Worm (Caenorhabditis elegans) whole organism, mixed stage, embryonic: ENCODE measurements around the gene K07C11.7.

Experiments used
- drap-1 ChIP-seq: fragments of 200-800 bp; sonication (Bioruptor generic); optimal IDR thresholded peaks from 3 replicates; lab custom pipeline; 2018; ENCODE audit warnings: mild to moderate bottlenecking, missing genetic modification characterization, missing compliant biosample characterization
- elt-3 ChIP-seq: fragments of 150-350 bp; optimal IDR thresholded peaks from 2 replicates; lab custom pipeline; 2014; ENCODE audit warnings: missing biosample characterization, missing genetic modification characterization
- snpc-4 ChIP-seq: fragments of 150-350 bp; optimal IDR thresholded peaks from 2 replicates; lab custom pipeline; 2014; ENCODE audit warnings: missing biosample characterization, missing genetic modification characterization
- unc-62 ChIP-seq: fragments of 150-350 bp; optimal IDR thresholded peaks from 2 replicates; lab custom pipeline; 2014; ENCODE audit warnings: missing biosample characterization, missing genetic modification reagents, missing genetic modification characterization

- TF ChIP-seq snpc-4 (no peak), unc-62 (no peak), drap-1 (GFP tag; lab: Kevin White, UChicago) (no peak), elt-3 (tag; lab: Kevin White, UChicago) (no peak)
These were observed 50.6 kb downstream of the K07C11.7 start for ce11 chrV:8163199-8163598.
